Worm (Caenorhabditis elegans): Measurements from ENCODE around the gene gei-6.

DNA sequence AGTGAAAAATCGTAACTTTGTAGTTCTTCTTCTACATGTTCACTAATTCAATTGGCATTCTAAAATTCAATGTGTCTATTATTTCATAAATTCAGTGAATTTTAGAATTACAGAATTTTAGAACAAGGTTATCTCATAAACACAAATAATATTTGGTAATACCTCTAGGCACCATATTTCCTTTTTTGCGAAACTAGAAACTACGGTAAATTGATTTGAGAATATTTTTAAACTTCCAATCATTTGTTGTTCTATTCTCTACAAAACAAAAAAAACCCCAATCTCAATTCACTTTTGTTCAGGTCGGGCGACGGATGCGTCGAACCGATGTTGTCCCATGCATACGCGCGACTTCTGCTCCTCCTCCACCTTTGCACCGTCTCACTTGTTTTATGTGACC lies 30.7 kb downstream of the gei-6 start, which contains the start of gene F09G2.1:
- TF ChIP-seq snpc-4 (tag; optimal IDR thresholded peaks at IDR 0.05) (no peak), R02D3.7 (tag; optimal IDR thresholded peaks at IDR 0.05) (no peak), pqm-1 (tag; optimal IDR thresholded peaks at IDR 0.05) (no peak), unc-130 (GFP tag; optimal IDR thresholded peaks at IDR 0.05) (no peak), unc-62 (GFP tag; optimal IDR thresholded peaks at IDR 0.05 in 1 of 2) (no peak), unc-62 (tag; optimal IDR thresholded peaks at IDR 0.05) (no peak), ceh-28 (tag; optimal IDR thresholded peaks at IDR 0.05) (no peak), Y5F2A.4 (GFP tag; optimal IDR thresholded peaks at IDR 0.05) (no peak), nhr-25 (tag; optimal IDR thresholded peaks at IDR 0.05; ENCODE audit: borderline replicate concordance, insufficient read depth) (no peak)

Data from whole organism, L4 larva.